Fruit fly (Drosophila melanogaster) whole organism, embryonic: ENCODE data around the gene CG42699.

Source experiments
- Ada2b ChIP-seq: fragments of 200-800 bp; sonication (Bioruptor generic); IDR thresholded peaks from 2 replicates; pipeline ENCODE4 v1.3.6; 2022; ENCODE audit warnings: missing biosample characterization, missing genetic modification characterization
- Blimp-1 ChIP-seq: fragments of 200-800 bp; sonication (Bioruptor generic); optimal IDR thresholded peaks from 3 replicates; lab custom pipeline; 2018; ENCODE audit warnings: missing biosample characterization, missing genetic modification characterization, mild to moderate bottlenecking, moderate library complexity, missing genetic modification reagents
- CG10462 ChIP-seq: fragments of 200-800 bp; sonication (Bioruptor generic); optimal IDR thresholded peaks from 2 replicates; lab custom pipeline; 2016; ENCODE audit warnings: missing biosample characterization, missing genetic modification characterization
- CG10959 ChIP-seq: fragments of 200-800 bp; sonication (Bioruptor generic); IDR thresholded peaks from 2 replicates; pipeline ENCODE4 v1.3.6; 2022; ENCODE audit warnings: missing biosample characterization, missing genetic modification characterization
- CG11560 ChIP-seq: fragments of 200-800 bp; sonication (Bioruptor generic); IDR thresholded peaks from 3 replicates; pipeline ENCODE4 v1.3.6; 2022; ENCODE audit warnings: missing biosample characterization, missing genetic modification characterization
- CG16863 ChIP-seq: fragments of 200-800 bp; sonication (Bioruptor generic); optimal IDR thresholded peaks from 3 replicates; lab custom pipeline; 2016; ENCODE audit warnings: missing biosample characterization, missing genetic modification characterization
- CG17186 ChIP-seq: fragments of 200-800 bp; sonication (Bioruptor generic); optimal IDR thresholded peaks from 3 replicates; lab custom pipeline; 2017; ENCODE audit warnings: missing biosample characterization, missing genetic modification reagents, missing genetic modification characterization
- CG31224 ChIP-seq: fragments of 200-800 bp; sonication (Bioruptor generic); IDR thresholded peaks from 2 replicates; pipeline ENCODE4 v1.3.6; 2022; ENCODE audit warnings: missing biosample characterization, missing genetic modification characterization
- CG34376 ChIP-seq: fragments of 200-800 bp; sonication (Bioruptor generic); optimal IDR thresholded peaks from 2 replicates; lab custom pipeline; 2018; ENCODE audit warnings: missing biosample characterization, mild to moderate bottlenecking, missing genetic modification characterization
- CG4404 ChIP-seq: fragments of 200-800 bp; sonication (Bioruptor generic); IDR thresholded peaks from 2 replicates; pipeline ENCODE4 v1.3.6; 2022; ENCODE audit warnings: missing biosample characterization, missing genetic modification characterization
- CG4730 ChIP-seq: fragments of 200-800 bp; sonication (Bioruptor generic); IDR thresholded peaks from 2 replicates; pipeline ENCODE4 v1.3.6; 2022; ENCODE audit warnings: missing biosample characterization, missing genetic modification characterization
- CG6175 ChIP-seq: fragments of 200-800 bp; sonication (Bioruptor generic); IDR thresholded peaks from 3 replicates; pipeline ENCODE4 v1.3.6; 2022; ENCODE audit warnings: missing biosample characterization, missing genetic modification characterization
- CG8924 ChIP-seq: fragments of 200-800 bp; optimal IDR thresholded peaks from 3 replicates; lab custom pipeline; 2019; ENCODE audit warnings: missing biosample characterization, mild to moderate bottlenecking, missing genetic modification characterization, moderate library complexity
- CG9932 ChIP-seq: fragments of 200-800 bp; sonication (Bioruptor generic); IDR thresholded peaks from 2 replicates; pipeline ENCODE4 v1.3.6; 2022; ENCODE audit warnings: missing biosample characterization, missing genetic modification characterization
- D19A ChIP-seq: fragments of 200-800 bp; optimal IDR thresholded peaks from 3 replicates; lab custom pipeline; 2019; ENCODE audit warnings: missing biosample characterization, mild to moderate bottlenecking, missing genetic modification characterization, moderate library complexity
- Dek ChIP-seq: fragments of 200-800 bp; sonication (Bioruptor generic); optimal IDR thresholded peaks from 3 replicates; lab custom pipeline; 2019; ENCODE audit warnings: missing biosample characterization, mild to moderate bottlenecking, missing genetic modification characterization, moderate library complexity
- Dfd ChIP-seq, 2 experiments: fragments of >200 bp; optimal IDR thresholded peaks; 2 replicates each; lab custom pipeline; 2017; ENCODE audit warnings: missing biosample characterization in 2 of 2, missing genetic modification characterization in 2 of 2
- Dip3 ChIP-seq: fragments of 200-800 bp; sonication (Bioruptor generic); optimal IDR thresholded peaks from 3 replicates; lab custom pipeline; 2016; ENCODE audit warnings: missing biosample characterization, missing genetic modification characterization
- Dref ChIP-seq: fragments of 200-800 bp; sonication (Bioruptor generic); IDR thresholded peaks from 2 replicates; pipeline ENCODE4 v1.3.6; 2022; ENCODE audit warnings: missing biosample characterization, missing genetic modification characterization
- Ets65A ChIP-seq: fragments of 200-800 bp; sonication (Bioruptor generic); peaks from one replicate; lab custom pipeline; 2016; ENCODE audit warnings: missing biosample characterization, missing genetic modification characterization
- Fer1 ChIP-seq: fragments of 200-800 bp; sonication (Bioruptor generic); optimal IDR thresholded peaks from 2 replicates; lab custom pipeline; 2017; ENCODE audit warnings: missing biosample characterization, mild to moderate bottlenecking, missing genetic modification characterization
- HLH4C ChIP-seq: fragments of 200-800 bp; sonication (Bioruptor generic); IDR thresholded peaks from 3 replicates; pipeline ENCODE4 v1.3.6; 2022; ENCODE audit warnings: missing biosample characterization, missing genetic modification characterization; ENCODE audit not compliant: partially characterized antibody
- HLHmδ ChIP-seq: fragments of 200-800 bp; sonication (Bioruptor generic); optimal IDR thresholded peaks from 2 replicates; lab custom pipeline; 2018; ENCODE audit warnings: missing biosample characterization, mild to moderate bottlenecking, missing genetic modification characterization, moderate library complexity
- HmgZ ChIP-seq: fragments of 200-800 bp; sonication (Bioruptor generic); optimal IDR thresholded peaks from 2 replicates; lab custom pipeline; 2018; ENCODE audit warnings: missing biosample characterization, mild to moderate bottlenecking, missing genetic modification characterization
- Hmr ChIP-seq: fragments of 200-800 bp; sonication (Bioruptor generic); optimal IDR thresholded peaks from 3 replicates; lab custom pipeline; 2017; ENCODE audit warnings: mild to moderate bottlenecking, missing biosample characterization, missing genetic modification reagents, missing genetic modification characterization
- Hr39 ChIP-seq: fragments of >200 bp; optimal IDR thresholded peaks from 2 replicates; lab custom pipeline; 2017
- Kr ChIP-seq: fragments of 200-800 bp; sonication (Bioruptor generic); optimal IDR thresholded peaks from 2 replicates; lab custom pipeline; 2017; ENCODE audit warnings: missing biosample characterization, mild to moderate bottlenecking, missing genetic modification characterization
- Lhr ChIP-seq: fragments of 200-800 bp; sonication (Bioruptor generic); optimal IDR thresholded peaks from 3 replicates; lab custom pipeline; 2017; ENCODE audit warnings: mild to moderate bottlenecking, missing biosample characterization, missing genetic modification reagents, missing genetic modification characterization
- MBD-R2 ChIP-seq: fragments of 200-800 bp; sonication (Bioruptor generic); IDR thresholded peaks from 2 replicates; pipeline ENCODE4 v1.3.6; 2022; ENCODE audit warnings: missing biosample characterization, missing genetic modification characterization
- Poxn ChIP-seq: fragments of 200-800 bp; sonication (Bioruptor generic); IDR thresholded peaks from 2 replicates; pipeline ENCODE4 v1.3.6; 2022; ENCODE audit warnings: missing biosample characterization, missing genetic modification characterization
- Sox100B ChIP-seq: fragments of 200-800 bp; sonication (Bioruptor generic); optimal IDR thresholded peaks from 3 replicates; lab custom pipeline; 2018; ENCODE audit warnings: missing biosample characterization, mild to moderate bottlenecking, missing genetic modification characterization
- Vsx1 ChIP-seq: fragments of 200-800 bp; sonication (Bioruptor generic); optimal IDR thresholded peaks from 2 replicates; lab custom pipeline; 2017; ENCODE audit warnings: missing biosample characterization, mild to moderate bottlenecking, missing genetic modification characterization, missing genetic modification reagents
- abd-A ChIP-seq: fragments of 200-800 bp; sonication (Bioruptor generic); optimal IDR thresholded peaks from 3 replicates; lab custom pipeline; 2019; ENCODE audit warnings: missing biosample characterization, mild to moderate bottlenecking, missing genetic modification characterization, moderate library complexity
- az2 ChIP-seq: fragments of 200-800 bp; sonication (Bioruptor generic); optimal IDR thresholded peaks from 3 replicates; lab custom pipeline; 2016; ENCODE audit warnings: missing biosample characterization, missing genetic modification characterization
- cad ChIP-seq: fragments of >200 bp; optimal IDR thresholded peaks from 2 replicates; lab custom pipeline; 2017; ENCODE audit warnings: missing biosample characterization, missing genetic modification characterization
- cas ChIP-seq: fragments of 200-800 bp; sonication (Bioruptor generic); IDR thresholded peaks from 2 replicates; pipeline ENCODE4 v1.3.6; 2022; ENCODE audit warnings: missing biosample characterization, missing genetic modification characterization
- chm ChIP-seq: fragments of 200-800 bp; sonication (Bioruptor generic); IDR thresholded peaks from 2 replicates; pipeline ENCODE4 v1.3.6; 2022; ENCODE audit warnings: missing biosample characterization, missing genetic modification characterization
- dpn ChIP-seq, 2 experiments: fragments of 200-800 bp; sonication (Bioruptor generic); optimal IDR thresholded peaks; 3 replicates each; lab custom pipeline; 2016; ENCODE audit warnings: missing biosample characterization in 2 of 2, missing genetic modification characterization in 2 of 2
- dysf ChIP-seq: fragments of 200-800 bp; sonication (Bioruptor generic); IDR thresholded peaks from 3 replicates; pipeline ENCODE4 v1.3.6; 2022; ENCODE audit warnings: missing biosample characterization, missing genetic modification characterization
- ems ChIP-seq: fragments of 200-800 bp; sonication (Bioruptor generic); optimal IDR thresholded peaks from 3 replicates; lab custom pipeline; 2016; ENCODE audit warnings: missing biosample characterization, missing genetic modification characterization
- esg ChIP-seq: fragments of 200-800 bp; sonication (Bioruptor generic); conservative IDR thresholded peaks from 2 replicates; pipeline ENCODE4 v1.3.6; 2022; ENCODE audit warnings: missing biosample characterization, missing genetic modification characterization
- eve ChIP-seq, 2 experiments: fragments of >200 bp; optimal IDR thresholded peaks; 2 replicates each; lab custom pipeline; 2017; ENCODE audit warnings: missing biosample characterization in 2 of 2, missing genetic modification characterization in 2 of 2
- gcm ChIP-seq: fragments of 200-800 bp; sonication (Bioruptor generic); optimal IDR thresholded peaks from 2 replicates; lab custom pipeline; 2019; ENCODE audit warnings: missing biosample characterization, mild to moderate bottlenecking, missing genetic modification characterization, moderate library complexity
- hkb ChIP-seq, 2 experiments: fragments of 200-800 bp in 1 of 2; fragments of >200 bp in 1 of 2; sonication (Bioruptor generic) in 1 of 2; IDR thresholded peaks in 1 of 2; optimal IDR thresholded peaks in 1 of 2; 2 replicates each; pipeline versions ENCODE4 v1.3.6 to Lab custom; 2017 to 2022; ENCODE audit warnings: missing biosample characterization in 1 of 2, missing genetic modification characterization in 1 of 2
- lilli ChIP-seq: fragments of 200-800 bp; sonication (Bioruptor generic); optimal IDR thresholded peaks from 3 replicates; lab custom pipeline; 2016; ENCODE audit warnings: missing biosample characterization, missing genetic modification characterization
- pzg ChIP-seq: fragments of 200-800 bp; sonication (Bioruptor generic); optimal IDR thresholded peaks from 3 replicates; lab custom pipeline; 2018; ENCODE audit warnings: missing biosample characterization, mild to moderate bottlenecking, missing genetic modification characterization, moderate library complexity
- rib ChIP-seq: fragments of 200-800 bp; sonication (Bioruptor generic); IDR thresholded peaks from 2 replicates; pipeline ENCODE4 v1.3.6; 2022; ENCODE audit warnings: missing biosample characterization, missing genetic modification characterization
- schlank ChIP-seq: fragments of 200-800 bp; sonication (Bioruptor generic); optimal IDR thresholded peaks from 2 replicates; lab custom pipeline; 2018; ENCODE audit warnings: missing biosample characterization, mild to moderate bottlenecking, missing genetic modification characterization
- sens ChIP-seq: fragments of 200-800 bp; sonication (Bioruptor generic); peaks from one replicate; lab custom pipeline; 2016; ENCODE audit warnings: missing biosample characterization, missing genetic modification characterization
- tap ChIP-seq: fragments of 200-800 bp; optimal IDR thresholded peaks from 3 replicates; lab custom pipeline; 2019; ENCODE audit warnings: missing biosample characterization, mild to moderate bottlenecking, missing genetic modification characterization, moderate library complexity
- tx ChIP-seq: fragments of 200-800 bp; sonication (Bioruptor generic); optimal IDR thresholded peaks from 2 replicates; lab custom pipeline; 2016; ENCODE audit warnings: missing biosample characterization, missing genetic modification characterization

The CG42699 gene

DNA sequence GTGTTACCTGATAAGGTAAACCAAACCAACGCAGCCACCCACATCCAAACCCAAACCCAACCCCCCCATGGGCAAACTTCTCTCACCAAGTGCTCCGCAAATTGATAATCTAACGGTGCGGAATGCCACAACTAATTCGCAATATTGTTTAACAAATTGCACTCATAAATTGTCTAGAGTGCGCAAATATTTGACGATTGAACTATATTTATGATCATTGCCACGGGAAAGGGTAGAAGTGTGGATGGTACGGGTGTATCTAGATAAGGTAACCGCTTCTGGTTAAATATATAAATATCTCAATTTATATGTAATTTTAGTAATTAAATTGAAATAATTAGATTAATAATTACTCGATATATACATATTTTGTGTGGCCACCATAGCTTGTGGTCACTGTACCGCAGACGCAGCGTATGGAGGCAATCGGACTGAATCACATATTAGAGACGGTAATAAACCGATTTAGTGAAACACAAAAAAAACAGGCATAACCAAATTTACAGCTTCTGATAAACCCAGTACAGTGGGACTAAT, 45.8 kb upstream of the CG42699 start (continued):
- TF ChIP-seq rib (GFP tag; lab: Robert Waterston, UW) (peak; percentile 84), ems (GFP tag; lab: Kevin White, UChicago) (no peak), Fer1 (GFP tag; lab: Kevin White, UChicago) (peak; percentile 79), chm (GFP tag; lab: Robert Waterston, UW) (no peak; the same call in 1 of the 2 replicates), esg (GFP tag; lab: Robert Waterston, UW) (peak; percentile 37; the same call in 1 of the 2 replicates), Dek (peak; percentile 68), CG11560 (tag; lab: Robert Waterston, UW) (peak; percentile 39; the same call in 1 of the 3 replicates), schlank (tag; lab: Kevin White, UChicago) (peak; percentile 30), Dfd (GFP tag; optimal IDR thresholded peaks at IDR 0.05; lab: Kevin White, UChicago) (no peak), Hr39 (lab: Kevin White, UChicago) (no peak), CG34376 (GFP tag; lab: Kevin White, UChicago) (peak; percentile 53), HmgZ (tag; lab: Kevin White, UChicago) (peak; percentile 46), CG10959 (GFP tag; lab: Robert Waterston, UW) (0 out of 2 replicates have a peak, but pooled peaks have one; percentile 21), Hmr (peak; percentile 77), CG16863 (GFP tag; lab: Kevin White, UChicago) (no peak), abd-A (tag; lab: Kevin White, UChicago) (no peak), Sox100B (GFP tag; lab: Kevin White, UChicago) (no peak), dysf (GFP tag; lab: Robert Waterston, UW) (peak; percentile 82), pzg (GFP tag; lab: Kevin White, UChicago) (no peak), sens (GFP tag; lab: Kevin White, UChicago) (no peak), Lhr (GFP tag; lab: Kevin White, UChicago) (no peak), Ada2b (GFP tag; lab: Robert Waterston, UW) (peak; percentile 78), tap (tag; lab: Kevin White, UChicago) (peak; percentile 23), MBD-R2 (GFP tag; lab: Robert Waterston, UW) (peak; percentile 47; the same call in 1 of the 2 replicates), Poxn (GFP tag; lab: Robert Waterston, UW) (peak; percentile 51; the same call in 1 of the 2 replicates), az2 (GFP tag; lab: Kevin White, UChicago) (peak; percentile 15), Dip3 (GFP tag; lab: Kevin White, UChicago) (peak; percentile 14), hkb (optimal IDR thresholded peaks at IDR 0.05; lab: Kevin White, UChicago) (no peak), hkb (GFP tag; IDR thresholded peaks at IDR 0.05; lab: Robert Waterston, UW) (peak; percentile 64; the same call in 1 of the 2 replicates), lilli (GFP tag; lab: Kevin White, UChicago) (peak; percentile 44), D19A (tag; lab: Kevin White, UChicago) (peak; percentile 31), Ets65A (GFP tag; lab: Kevin White, UChicago) (no peak), cad (GFP tag; lab: Kevin White, UChicago) (no peak), CG4404 (no peak), Dref (GFP tag; lab: Robert Waterston, UW) (peak; percentile 26; the same call in 1 of the 2 replicates), HLH4C (GFP tag; lab: Robert Waterston, UW) (no peak), CG31224 (GFP tag; lab: Robert Waterston, UW) (peak; percentile 64), Blimp-1 (GFP tag; lab: Kevin White, UChicago) (peak; percentile 7), CG9932 (peak; percentile 80), tx (GFP tag; lab: Kevin White, UChicago) (no peak), CG4730 (peak; percentile 57; the same call in 1 of the 2 replicates), gcm (GFP tag; lab: Kevin White, UChicago) (no peak), CG6175 (GFP tag; lab: Robert Waterston, UW) (peak; percentile 64; the same call in 2 of the 3 replicates), CG17186 (GFP tag; lab: Kevin White, UChicago) (no peak), CG8924 (tag; lab: Kevin White, UChicago) (peak; percentile 69), HLHmδ (no peak), dpn (GFP tag; optimal IDR thresholded peaks at IDR 0.05; lab: Kevin White, UChicago) (peak in 1 of 2 experiments; percentile 49), Vsx1 (GFP tag; lab: Kevin White, UChicago) (no peak), Kr (GFP tag; lab: Kevin White, UChicago) (no peak), eve (GFP tag; optimal IDR thresholded peaks at IDR 0.05; lab: Kevin White, UChicago) (no peak), CG10462 (no peak), cas (GFP tag; lab: Robert Waterston, UW) (peak; percentile 25; the same call in 1 of the 2 replicates)
